Worm (Caenorhabditis elegans): ENCODE data around the gene M163.10.

DNA sequence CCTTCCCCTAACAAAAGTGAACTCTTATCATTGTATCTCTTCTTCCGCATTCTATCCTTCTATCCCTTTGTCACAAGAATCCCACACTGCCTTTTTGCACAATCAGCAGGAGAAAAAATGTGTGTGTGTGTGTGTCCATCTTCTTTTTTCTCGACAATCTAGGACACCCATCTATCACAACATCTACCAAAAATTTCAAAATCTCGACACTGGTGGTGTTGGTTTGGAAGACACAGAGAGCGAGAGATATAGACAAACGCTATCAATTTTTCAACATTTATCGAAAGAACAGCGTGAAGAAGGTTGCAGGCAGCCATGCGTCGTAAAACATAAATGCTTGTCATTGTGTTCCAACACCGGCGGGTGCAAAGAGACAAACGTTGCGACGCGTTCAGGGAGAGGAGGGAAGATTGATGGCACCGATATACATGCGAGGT, 38.1 kb downstream of the M163.10 start:
- TF ChIP-seq nhr-11 (tag; optimal IDR thresholded peaks at IDR 0.05), result no peak
- TF ChIP-seq dve-1 (tag; optimal IDR thresholded peaks at IDR 0.05), result no peak
- TF ChIP-seq elt-2 (tag; optimal IDR thresholded peaks at IDR 0.05), result no peak
- TF ChIP-seq sox-2 (GFP tag; IDR thresholded peaks at IDR 0.05), result no peak
